Worm (Caenorhabditis elegans) whole organism, L4/young adult: ENCODE measurements around the gene fbxb-3.

Source experiments
- dao-5 ChIP-seq: sonication (generic microtip); optimal IDR thresholded peaks from 2 replicates; lab custom pipeline; 2016; ENCODE audit warnings: missing genotype, missing genetic modification characterization, moderate library complexity, missing compliant biosample characterization
- him-1 ChIP-seq: sonication (generic microtip); optimal IDR thresholded peaks from 2 replicates; lab custom pipeline; 2016; ENCODE audit warnings: missing genotype, missing genetic modification reagents, missing genetic modification characterization, missing compliant biosample characterization

DNA sequence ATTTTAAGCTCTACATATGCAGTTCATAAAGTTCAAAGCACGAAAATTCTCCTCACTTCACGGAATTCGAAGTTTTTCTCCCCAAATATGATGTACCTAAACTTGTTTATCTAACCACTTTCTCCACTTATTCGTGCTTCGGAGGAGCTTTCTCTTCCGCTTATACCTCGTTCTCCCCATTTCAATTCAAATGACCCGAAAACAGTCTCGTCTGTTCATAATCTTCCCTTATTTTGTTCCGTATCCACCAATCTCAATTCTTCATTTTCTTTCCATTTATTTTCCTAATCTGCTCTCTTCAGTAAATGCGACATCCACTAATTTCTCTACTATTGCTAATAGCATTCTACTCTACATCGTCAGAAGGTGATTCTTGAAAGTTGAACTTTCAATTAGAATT lies 46.6 kb downstream of the fbxb-3 start, which contains the start of gene let-653:
- no peak for TF ChIP-seq him-1 (tag; lab: Kevin White, UChicago)
- TF ChIP-seq dao-5 (tag; lab: Kevin White, UChicago), result no peak
